Fruit fly (Drosophila melanogaster): ENCODE data around the gene CG8671.

dm6 chr2L:21251750-21252149 is 11.0 kb upstream of the CG8671 start:
- no peak for TF ChIP-seq CG10348 (GFP tag; IDR thresholded peaks at IDR 0.05)
- TF ChIP-seq gl (tag; optimal IDR thresholded peaks at IDR 0.05): no peak
- TF ChIP-seq Ets98B (GFP tag; IDR thresholded peaks at IDR 0.05): no peak
- no peak for TF ChIP-seq CG8301 (tag; optimal IDR thresholded peaks at IDR 0.05)
- no peak for TF ChIP-seq fd96Ca (GFP tag; IDR thresholded peaks at IDR 0.05)
- no peak for TF ChIP-seq CG4496 (GFP tag; IDR thresholded peaks at IDR 0.05)
- TF ChIP-seq rn (GFP tag; IDR thresholded peaks at IDR 0.05): no peak
- no peak for TF ChIP-seq D1 (tag; optimal IDR thresholded peaks at IDR 0.05)
- no peak for TF ChIP-seq CG14655 (GFP tag; optimal IDR thresholded peaks at IDR 0.05)
